Worm (Caenorhabditis elegans): ENCODE data around the gene bed-2.

Gene bed-2

DNA sequence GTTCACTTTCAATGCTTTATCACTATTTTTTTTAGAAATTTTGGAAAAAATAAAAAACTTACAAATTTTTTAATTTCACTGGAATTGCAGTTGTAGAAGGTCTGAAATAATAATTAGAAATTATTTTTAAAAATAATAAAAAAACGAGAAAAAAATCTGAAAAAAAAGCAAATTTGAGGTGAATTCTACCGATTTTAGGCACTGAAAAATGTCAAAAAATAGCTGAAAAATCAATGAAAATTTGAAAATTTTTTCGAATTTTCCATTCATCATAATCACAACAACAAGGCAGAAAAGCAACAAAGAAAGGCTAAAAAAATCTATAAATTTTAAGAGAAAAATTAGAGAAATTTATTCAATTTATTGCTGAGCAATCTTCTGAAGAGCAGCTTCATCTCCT, 30.0 kb upstream of the bed-2 start, which contains the start of gene nars-2:
Gene nars-2 (minus strand): TSS at position 101 of the 400 bp plus-strand sequence.
- TF ChIP-seq ZK337.2 (GFP tag; IDR thresholded peaks at IDR 0.05) = no peak
- no peak for TF ChIP-seq lin-15B (tag; optimal IDR thresholded peaks at IDR 0.05)

DNA sequence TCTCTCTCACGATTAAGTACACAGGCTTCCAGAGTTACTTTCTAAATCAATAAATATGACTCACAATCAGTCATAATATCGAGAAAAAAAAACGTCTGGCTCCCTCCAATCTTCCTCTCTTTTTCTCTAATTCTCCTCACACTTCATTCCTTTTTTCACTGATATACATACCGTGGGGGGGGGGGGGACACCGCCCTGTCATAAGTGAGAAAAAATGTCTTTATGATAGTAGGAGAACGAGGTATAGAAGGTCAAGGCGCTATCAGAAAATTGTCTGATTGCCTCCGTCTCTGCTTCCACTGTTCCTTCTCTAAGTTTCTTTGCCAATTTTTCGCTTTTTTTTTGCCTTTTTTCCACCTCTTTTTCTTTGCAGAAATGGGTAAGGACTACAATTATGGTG, 25.9 kb upstream of the bed-2 start, which contains the start of gene Y66D12A.24:
Gene Y66D12A.24 (plus strand): TSS at position 370 of the 400 bp plus-strand sequence.
- no peak for TF ChIP-seq mxl-2 (GFP tag; conservative IDR thresholded peaks at IDR 0.05)
- TF ChIP-seq nhr-48 (tag; optimal IDR thresholded peaks at IDR 0.05) = no peak
- no peak for TF ChIP-seq fos-1 (tag; optimal IDR thresholded peaks at IDR 0.05)
- no peak for TF ChIP-seq ceh-82 (tag; optimal IDR thresholded peaks at IDR 0.05)
- no peak for TF ChIP-seq unc-62 (GFP tag; optimal IDR thresholded peaks at IDR 0.05 in 1 of 2)
- TF ChIP-seq unc-62 (tag; optimal IDR thresholded peaks at IDR 0.05) = no peak
- TF ChIP-seq ceh-62 (tag; optimal IDR thresholded peaks at IDR 0.05) = no peak
- TF ChIP-seq cey-2 (tag; optimal IDR thresholded peaks at IDR 0.05; ENCODE audit: borderline replicate concordance, insufficient read depth) = no peak
- TF ChIP-seq lin-13 (GFP tag; optimal IDR thresholded peaks at IDR 0.05) = no peak
- TF ChIP-seq nhr-41 (GFP tag; IDR thresholded peaks at IDR 0.05) = peak; percentile 96
- TF ChIP-seq lsy-2 (tag; optimal IDR thresholded peaks at IDR 0.05) = peak in 1 of 2 experiments; percentile 17
- peak; percentile 5 for TF ChIP-seq nhr-77 (tag; optimal IDR thresholded peaks at IDR 0.05)
- TF ChIP-seq vab-7 (GFP tag; IDR thresholded peaks at IDR 0.05) = no peak
- no peak for TF ChIP-seq Y48G9A.11 (GFP tag; IDR thresholded peaks at IDR 0.05)
- TF ChIP-seq ztf-7 (tag; optimal IDR thresholded peaks at IDR 0.05) = no peak
- TF ChIP-seq dmd-6 (GFP tag; IDR thresholded peaks at IDR 0.05) = peak; percentile 71
- TF ChIP-seq egl-43 (GFP tag; IDR thresholded peaks at IDR 0.05) = no peak
- no peak for TF ChIP-seq T26A8.4 (GFP tag; IDR thresholded peaks at IDR 0.05)
- no peak for TF ChIP-seq spr-3 (GFP tag; optimal IDR thresholded peaks at IDR 0.05)
- no peak for TF ChIP-seq sdz-12 (GFP tag; optimal IDR thresholded peaks at IDR 0.05)
- no peak for TF ChIP-seq F26F4.8 (GFP tag; conservative IDR thresholded peaks at IDR 0.05)
- 0 out of 2 replicates have a peak, but pooled peaks have one; percentile 20 for TF ChIP-seq tra-1 (GFP tag; IDR thresholded peaks at IDR 0.05)
- no peak for TF ChIP-seq fkh-10 (GFP tag; optimal IDR thresholded peaks at IDR 0.05)
- no peak for TF ChIP-seq daf-16 (GFP tag; optimal IDR thresholded peaks at IDR 0.05)
- no peak for TF ChIP-seq daf-16 (tag; optimal IDR thresholded peaks at IDR 0.05)
- TF ChIP-seq nhr-42 (GFP tag; IDR thresholded peaks at IDR 0.05) = no peak
- TF ChIP-seq rbr-2 (tag; optimal IDR thresholded peaks at IDR 0.05) = no peak
- TF ChIP-seq ama-1 (optimal IDR thresholded peaks at IDR 0.05) = no peak
- TF ChIP-seq R02D3.7 (tag; optimal IDR thresholded peaks at IDR 0.05) = no peak
- TF ChIP-seq mep-1 (tag; optimal IDR thresholded peaks at IDR 0.05) = peak; percentile 61
- no peak for TF ChIP-seq zip-11 (GFP tag; IDR thresholded peaks at IDR 0.05)
- no peak for TF ChIP-seq F49E8.2 (tag; optimal IDR thresholded peaks at IDR 0.05; ENCODE audit: borderline replicate concordance)
- TF ChIP-seq pha-4 (GFP tag; IDR thresholded peaks at IDR 0.05) = 0 out of 2 replicates have a peak, but pooled peaks have one; percentile 41
- TF ChIP-seq pha-4 (tag; optimal IDR thresholded peaks at IDR 0.05) = no peak
- peak in 1 of 2 experiments; percentile 29 for TF ChIP-seq mdl-1 (tag; optimal IDR thresholded peaks at IDR 0.05)
- TF ChIP-seq unc-130 (GFP tag; optimal IDR thresholded peaks at IDR 0.05) = no peak
- no peak for TF ChIP-seq F37D6.2 (tag; optimal IDR thresholded peaks at IDR 0.05)
- peak; percentile 23 for TF ChIP-seq mes-2 (tag; optimal IDR thresholded peaks at IDR 0.05; ENCODE audit: poor library complexity, severe bottlenecking)
- no peak for TF ChIP-seq lin-15B (tag; optimal IDR thresholded peaks at IDR 0.05)
- no peak for TF ChIP-seq duxl-1 (tag; optimal IDR thresholded peaks at IDR 0.05; ENCODE audit: poor library complexity)
- TF ChIP-seq nhr-6 (tag; optimal IDR thresholded peaks at IDR 0.05) = peak; percentile 85
- peak; percentile 10 for TF ChIP-seq dpl-1 (GFP tag; optimal IDR thresholded peaks at IDR 0.05)
- no peak for TF ChIP-seq aly-2 (tag; optimal IDR thresholded peaks at IDR 0.05)
- no peak for TF ChIP-seq F10B5.3 (tag; optimal IDR thresholded peaks at IDR 0.05)
- no peak for TF ChIP-seq nhr-111 (GFP tag; optimal IDR thresholded peaks at IDR 0.05)
- no peak for TF ChIP-seq gei-8 (GFP tag; optimal IDR thresholded peaks at IDR 0.05)
- TF ChIP-seq ceh-44 (GFP tag; IDR thresholded peaks at IDR 0.05) = no peak
- TF ChIP-seq ctbp-1 (GFP tag; IDR thresholded peaks at IDR 0.05) = no peak
- TF ChIP-seq Y105C5A.15 (GFP tag; IDR thresholded peaks at IDR 0.05) = no peak
- no peak for TF ChIP-seq skn-1 (tag; optimal IDR thresholded peaks at IDR 0.05)

All from whole organism, L4 larva.